Fruit fly (Drosophila melanogaster): ENCODE measurements around the gene tal-AA.

Gene tal-AA

dm6 chr3R:13839883-13840412 lies 27.0 kb downstream of the tal-AA start, which contains the start of gene CG31495 (continued):
- TF ChIP-seq amos (GFP tag; IDR thresholded peaks at IDR 0.05; ENCODE audit: partially characterized antibody) (peak; percentile 30; the same call in 1 of the 2 replicates), CG4424 (GFP tag; optimal IDR thresholded peaks at IDR 0.05) (no peak), Hand (GFP tag; optimal IDR thresholded peaks at IDR 0.05) (no peak), Bgb (GFP tag; IDR thresholded peaks at IDR 0.05; ENCODE audit: partially characterized antibody) (0 out of 2 replicates have a peak, but pooled peaks have one; percentile 13), trem (tag; optimal IDR thresholded peaks at IDR 0.05) (peak; percentile 68), NfI (GFP tag; optimal IDR thresholded peaks at IDR 0.05) (no peak), Sry-β (GFP tag; optimal IDR thresholded peaks at IDR 0.05) (peak; percentile 59), CTCF (GFP tag; optimal IDR thresholded peaks at IDR 0.05) (peak; percentile 73), CG10147 (GFP tag; optimal IDR thresholded peaks at IDR 0.05) (no peak), Atf3 (GFP tag; optimal IDR thresholded peaks at IDR 0.05) (no peak), Ets65A (GFP tag) (peak; percentile 84), Opbp (GFP tag; IDR thresholded peaks at IDR 0.05; ENCODE audit: partially characterized antibody) (no peak), pfk (GFP tag; optimal IDR thresholded peaks at IDR 0.05) (no peak), aop (GFP tag; IDR thresholded peaks at IDR 0.05) (no peak), CG7839 (tag; optimal IDR thresholded peaks at IDR 0.05) (peak; percentile 28), hkb (optimal IDR thresholded peaks at IDR 0.05) (no peak), hkb (GFP tag; IDR thresholded peaks at IDR 0.05) (0 out of 2 replicates have a peak, but pooled peaks have one; percentile 9), CG11456 (GFP tag; IDR thresholded peaks at IDR 0.05) (no peak), Sin3A (optimal IDR thresholded peaks at IDR 0.05) (no peak), fd102C (GFP tag; optimal IDR thresholded peaks at IDR 0.05) (no peak), stwl (tag; optimal IDR thresholded peaks at IDR 0.05) (peak; percentile 78), chif (GFP tag; optimal IDR thresholded peaks at IDR 0.05) (peak in 1 of 2 experiments; percentile 4), Ptx1 (GFP tag; IDR thresholded peaks at IDR 0.05) (no peak), vvl (GFP tag; IDR thresholded peaks at IDR 0.05) (peak; percentile 41; the same call in 1 of the 2 replicates), CG14860 (GFP tag; IDR thresholded peaks at IDR 0.05; ENCODE audit: partially characterized antibody) (peak; percentile 64; the same call in 2 of the 3 replicates), CG6791 (GFP tag; IDR thresholded peaks at IDR 0.05; ENCODE audit: partially characterized antibody) (peak; percentile 62; the same call in 1 of the 3 replicates), Gug (GFP tag; IDR thresholded peaks at IDR 0.05) (no peak), CG14965 (GFP tag; optimal IDR thresholded peaks at IDR 0.05; ENCODE audit: borderline replicate concordance) (no peak), scrt (GFP tag; optimal IDR thresholded peaks at IDR 0.05) (no peak), vfl (GFP tag; optimal IDR thresholded peaks at IDR 0.05) (no peak), onecut (GFP tag; IDR thresholded peaks at IDR 0.05) (no peak), CG9609 (GFP tag; optimal IDR thresholded peaks at IDR 0.05) (peak; percentile 29), pho (GFP tag; optimal IDR thresholded peaks at IDR 0.05) (peak; percentile 22), CG18011 (GFP tag; optimal IDR thresholded peaks at IDR 0.05) (peak; percentile 51), CG7987 (GFP tag; optimal IDR thresholded peaks at IDR 0.05) (no peak), grau (tag; optimal IDR thresholded peaks at IDR 0.05) (peak; percentile 31), Elba2 (GFP tag; optimal IDR thresholded peaks at IDR 0.05) (no peak), CG10366 (GFP tag; IDR thresholded peaks at IDR 0.05) (no peak), NK7.1 (GFP tag; optimal IDR thresholded peaks at IDR 0.05) (no peak), bab2 (GFP tag; optimal IDR thresholded peaks at IDR 0.05) (no peak), Spps (tag; optimal IDR thresholded peaks at IDR 0.05) (no peak), psq (GFP tag; optimal IDR thresholded peaks at IDR 0.05) (no peak), Hr39 (optimal IDR thresholded peaks at IDR 0.05) (no peak), CG7556 (GFP tag; optimal IDR thresholded peaks at IDR 0.05) (no peak), slbo (GFP tag; IDR thresholded peaks at IDR 0.05) (peak; percentile 52), nerfin-2 (GFP tag; IDR thresholded peaks at IDR 0.05; ENCODE audit: partially characterized antibody) (0 out of 2 replicates have a peak, but pooled peaks have one; percentile 7), Ssrp (tag; optimal IDR thresholded peaks at IDR 0.05) (no peak), h (optimal IDR thresholded peaks at IDR 0.05) (no peak), CG12769 (tag; optimal IDR thresholded peaks at IDR 0.05) (no peak), run (tag; optimal IDR thresholded peaks at IDR 0.05) (no peak), Dref (GFP tag; IDR thresholded peaks at IDR 0.05) (peak; percentile 61), CG9817 (tag; optimal IDR thresholded peaks at IDR 0.05) (no peak)
